Worm (Caenorhabditis elegans) whole organism, young adult: ENCODE measurements around the gene M28.9.

Source experiments
- F57A8.1 ChIP-seq: fragments of 200-800 bp; sonication (Bioruptor generic); optimal IDR thresholded peaks from 2 replicates; lab custom pipeline; 2018; ENCODE audit warnings: mild to moderate bottlenecking, missing genetic modification characterization, moderate library complexity, missing compliant biosample characterization
- ZK185.1 ChIP-seq: sonication (generic microtip); optimal IDR thresholded peaks from 2 replicates; lab custom pipeline; 2016; ENCODE audit warnings: mild to moderate bottlenecking, missing genetic modification characterization, missing compliant biosample characterization; ENCODE audit not compliant: poor library complexity, severe bottlenecking
- dox-1 ChIP-seq: fragments of 200-800 bp; sonication (Bioruptor generic); IDR thresholded peaks from 2 replicates; pipeline ENCODE4 v1.3.6; 2022; ENCODE audit warnings: missing genetic modification reagents, missing genetic modification characterization, missing compliant biosample characterization
- egl-44 ChIP-seq: fragments of 200-800 bp; sonication (Bioruptor generic); IDR thresholded peaks from 2 replicates; pipeline ENCODE4 v1.3.6; 2022; ENCODE audit warnings: missing genetic modification reagents, missing genetic modification characterization, missing compliant biosample characterization
- hmg-20 ChIP-seq: fragments of 200-800 bp; sonication (Bioruptor generic); IDR thresholded peaks from 2 replicates; pipeline ENCODE4 v1.3.6; 2022; ENCODE audit warnings: missing genetic modification reagents, missing genetic modification characterization, missing compliant biosample characterization
- lin-35 ChIP-seq, 3 experiments: fragments of 150-350 bp in 2 of 3; sonication (generic microtip) in 1 of 3; optimal IDR thresholded peaks; 2 replicates each; lab custom pipeline; 2014 to 2018; ENCODE audit warnings: missing biosample characterization in 3 of 3, missing genetic modification characterization in 3 of 3, missing genetic modification reagents in 3 of 3
- tlf-1 ChIP-seq: fragments of 200-800 bp; sonication (Bioruptor generic); optimal IDR thresholded peaks from 2 replicates; lab custom pipeline; 2018; ENCODE audit warnings: mild to moderate bottlenecking, missing genetic modification characterization, missing compliant biosample characterization

DNA sequence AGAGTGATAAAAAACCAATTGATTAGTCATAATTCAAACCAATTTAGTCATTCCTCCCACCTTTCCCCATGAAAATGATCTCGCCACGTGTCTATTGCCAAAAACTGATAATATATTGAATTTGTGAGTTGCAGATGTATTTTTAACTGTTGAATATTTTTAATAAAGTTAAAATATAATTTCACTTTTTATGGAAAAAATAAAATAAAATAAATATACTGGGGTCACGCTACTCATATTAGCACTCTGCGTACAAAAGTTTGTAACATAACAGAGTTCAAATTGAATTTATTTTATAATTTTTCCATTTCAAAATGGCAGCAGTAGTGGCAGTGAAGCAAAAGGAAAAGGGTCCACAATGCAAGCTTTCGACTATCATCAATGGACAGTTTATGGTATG lies 21.1 kb upstream of the M28.9 start, which contains the start of gene C14A4.13:
- TF ChIP-seq egl-44: no peak
- TF ChIP-seq F57A8.1 (GFP tag; lab: Kevin White, UChicago): no peak
- TF ChIP-seq tlf-1: no peak
- no peak for TF ChIP-seq ZK185.1
- no peak for TF ChIP-seq dox-1 (GFP tag; lab: Robert Waterston, UW)
- no peak for TF ChIP-seq hmg-20
- TF ChIP-seq lin-35 (GFP tag; optimal IDR thresholded peaks at IDR 0.05; lab: Kevin White, UChicago): no peak
